Fruit fly (Drosophila melanogaster) whole organism, prepupa: ENCODE measurements around the gene bai.

Experiments used
- Blimp-1 ChIP-seq: fragments of 200-800 bp; sonication (Bioruptor generic); optimal IDR thresholded peaks from 3 replicates; lab custom pipeline; 2017; ENCODE audit warnings: missing biosample characterization, missing genetic modification characterization, mild to moderate bottlenecking, moderate library complexity, missing genetic modification reagents
- CG10669 ChIP-seq: fragments of 200-800 bp; sonication (Bioruptor generic); optimal IDR thresholded peaks from 3 replicates; lab custom pipeline; 2018; ENCODE audit warnings: missing biosample characterization, mild to moderate bottlenecking, missing genetic modification characterization, moderate library complexity
- CG11762 ChIP-seq: fragments of 200-800 bp; sonication (Bioruptor generic); optimal IDR thresholded peaks from 3 replicates; lab custom pipeline; 2016; ENCODE audit warnings: missing biosample characterization, missing genetic modification characterization; ENCODE audit not compliant: insufficient read depth
- CG15336 ChIP-seq: fragments of 200-800 bp; sonication (Bioruptor generic); IDR thresholded peaks from 2 replicates; pipeline ENCODE4 v1.3.6; 2022; ENCODE audit warnings: missing biosample characterization, missing genetic modification characterization
- CG16779 ChIP-seq: fragments of 200-800 bp; sonication (Bioruptor generic); optimal IDR thresholded peaks from 3 replicates; lab custom pipeline; 2017; ENCODE audit warnings: missing biosample characterization, mild to moderate bottlenecking, missing genetic modification characterization
- CG3032 ChIP-seq: fragments of 200-800 bp; optimal IDR thresholded peaks from 2 replicates; lab custom pipeline; 2019; ENCODE audit warnings: missing biosample characterization, mild to moderate bottlenecking, missing genetic modification characterization, moderate library complexity
- CG31627 ChIP-seq: fragments of 200-800 bp; sonication (Bioruptor generic); optimal IDR thresholded peaks from 3 replicates; lab custom pipeline; 2016; ENCODE audit warnings: missing biosample characterization, missing genetic modification characterization
- CG32006 ChIP-seq: fragments of 200-800 bp; sonication (Bioruptor generic); optimal IDR thresholded peaks from 3 replicates; lab custom pipeline; 2017; ENCODE audit warnings: missing biosample characterization, mild to moderate bottlenecking, missing genetic modification characterization
- CG3919 ChIP-seq: fragments of 200-800 bp; sonication (Bioruptor generic); optimal IDR thresholded peaks from 3 replicates; lab custom pipeline; 2016; ENCODE audit warnings: missing biosample characterization, missing genetic modification characterization
- CG4318 ChIP-seq: fragments of 200-800 bp; sonication (Bioruptor generic); optimal IDR thresholded peaks from 3 replicates; lab custom pipeline; 2017; ENCODE audit warnings: missing biosample characterization, mild to moderate bottlenecking, missing genetic modification characterization
- CG6276 ChIP-seq: fragments of 200-800 bp; sonication (Bioruptor generic); optimal IDR thresholded peaks from 2 replicates; lab custom pipeline; 2017; ENCODE audit warnings: missing biosample characterization, mild to moderate bottlenecking, missing genetic modification characterization
- CG6808 ChIP-seq: fragments of 200-800 bp; sonication (Bioruptor generic); optimal IDR thresholded peaks from 3 replicates; lab custom pipeline; 2017; ENCODE audit warnings: missing biosample characterization, missing genetic modification characterization, mild to moderate bottlenecking, moderate library complexity, missing genetic modification reagents
- CG6854 ChIP-seq: fragments of 200-800 bp; sonication (Bioruptor generic); optimal IDR thresholded peaks from 2 replicates; lab custom pipeline; 2017; ENCODE audit warnings: missing biosample characterization, mild to moderate bottlenecking, missing genetic modification characterization
- CG8119 ChIP-seq: fragments of 200-800 bp; sonication (Bioruptor generic); IDR thresholded peaks from 3 replicates; pipeline ENCODE4 v1.3.6; 2022; ENCODE audit warnings: missing biosample characterization, missing genetic modification characterization
- CG8319 ChIP-seq: fragments of 200-800 bp; sonication (Bioruptor generic); optimal IDR thresholded peaks from 3 replicates; lab custom pipeline; 2016; ENCODE audit warnings: missing biosample characterization, missing genetic modification characterization
- CG8632 ChIP-seq: fragments of 200-800 bp; sonication (Bioruptor generic); optimal IDR thresholded peaks from 3 replicates; lab custom pipeline; 2016; ENCODE audit warnings: missing biosample characterization, missing genetic modification characterization
- CG9139 ChIP-seq: fragments of 200-800 bp; sonication (Bioruptor generic); optimal IDR thresholded peaks from 3 replicates; lab custom pipeline; 2017; ENCODE audit warnings: missing biosample characterization, mild to moderate bottlenecking, missing genetic modification characterization
- Eip75B ChIP-seq: fragments of 200-800 bp; sonication (Bioruptor generic); optimal IDR thresholded peaks from 3 replicates; lab custom pipeline; 2016; ENCODE audit warnings: missing biosample characterization, missing genetic modification characterization
- Eip78C ChIP-seq: fragments of 200-800 bp; sonication (Bioruptor generic); peaks from one replicate; lab custom pipeline; 2016; ENCODE audit warnings: missing biosample characterization, missing genetic modification characterization
- Eip93F ChIP-seq: fragments of 200-800 bp; sonication (Bioruptor generic); optimal IDR thresholded peaks from 2 replicates; lab custom pipeline; 2016; ENCODE audit warnings: missing biosample characterization, mild to moderate bottlenecking, missing genetic modification characterization
- Ets21C ChIP-seq: fragments of 200-800 bp; sonication (Bioruptor generic); optimal IDR thresholded peaks from 3 replicates; lab custom pipeline; 2016; ENCODE audit warnings: missing biosample characterization, missing genetic modification characterization
- Gug ChIP-seq: fragments of 200-800 bp; sonication (Bioruptor generic); IDR thresholded peaks from 2 replicates; pipeline ENCODE4 v1.3.6; 2022; ENCODE audit warnings: missing biosample characterization, missing genetic modification characterization
- Hr38 ChIP-seq: sonication (Bioruptor generic); optimal IDR thresholded peaks from 2 replicates; lab custom pipeline; 2016; ENCODE audit warnings: missing biosample characterization, missing genetic modification characterization
- Hr39 ChIP-seq: fragments of 200-800 bp; sonication (Bioruptor generic); optimal IDR thresholded peaks from 2 replicates; lab custom pipeline; 2016; ENCODE audit warnings: missing biosample characterization, missing genetic modification characterization
- Lpt ChIP-seq: fragments of 200-800 bp; sonication (Bioruptor generic); optimal IDR thresholded peaks from 3 replicates; lab custom pipeline; 2016; ENCODE audit warnings: missing biosample characterization, missing genetic modification characterization
- Met ChIP-seq: fragments of 200-800 bp; sonication (Bioruptor generic); optimal IDR thresholded peaks from 3 replicates; lab custom pipeline; 2016; ENCODE audit warnings: missing biosample characterization, missing genetic modification characterization
- OdsH ChIP-seq: fragments of 200-800 bp; sonication (Bioruptor generic); optimal IDR thresholded peaks from 3 replicates; lab custom pipeline; 2016; ENCODE audit warnings: missing biosample characterization, missing genetic modification characterization
- Smox ChIP-seq: fragments of 200-800 bp; sonication (Bioruptor generic); optimal IDR thresholded peaks from 3 replicates; lab custom pipeline; 2016; ENCODE audit warnings: missing biosample characterization, missing genetic modification characterization
- Sox102F ChIP-seq: fragments of 200-800 bp; sonication (Bioruptor generic); optimal IDR thresholded peaks from 2 replicates; lab custom pipeline; 2016; ENCODE audit warnings: missing biosample characterization, mild to moderate bottlenecking, missing genetic modification characterization
- Sox15 ChIP-seq: fragments of 200-800 bp; sonication (Bioruptor generic); optimal IDR thresholded peaks from 3 replicates; lab custom pipeline; 2016; ENCODE audit warnings: missing biosample characterization, missing genetic modification characterization
- acj6 ChIP-seq: fragments of 200-800 bp; sonication (Bioruptor generic); optimal IDR thresholded peaks from 3 replicates; lab custom pipeline; 2016; ENCODE audit warnings: missing biosample characterization, missing genetic modification characterization
- dac ChIP-seq: fragments of 200-800 bp; sonication (Bioruptor generic); optimal IDR thresholded peaks from 2 replicates; lab custom pipeline; 2017; ENCODE audit warnings: missing biosample characterization, mild to moderate bottlenecking, missing genetic modification characterization
- eg ChIP-seq: fragments of 200-800 bp; sonication (Bioruptor generic); IDR thresholded peaks from 3 replicates; pipeline ENCODE4 v1.3.6; 2022; ENCODE audit warnings: missing biosample characterization, missing genetic modification characterization
- fd59A ChIP-seq: fragments of 200-800 bp; sonication (Bioruptor generic); optimal IDR thresholded peaks from 2 replicates; lab custom pipeline; 2017; ENCODE audit warnings: missing biosample characterization, mild to moderate bottlenecking, missing genetic modification characterization, missing genetic modification reagents
- fd85E ChIP-seq: fragments of 200-800 bp; sonication (Bioruptor generic); optimal IDR thresholded peaks from 3 replicates; lab custom pipeline; 2016; ENCODE audit warnings: missing biosample characterization, missing genetic modification characterization
- lz ChIP-seq: fragments of 200-800 bp; sonication (Bioruptor generic); optimal IDR thresholded peaks from 3 replicates; lab custom pipeline; 2016; ENCODE audit warnings: missing biosample characterization, missing genetic modification characterization
- net ChIP-seq: fragments of 200-800 bp; sonication (Bioruptor generic); optimal IDR thresholded peaks from 3 replicates; lab custom pipeline; 2016; ENCODE audit warnings: missing biosample characterization, missing genetic modification characterization
- salr ChIP-seq, 2 experiments: fragments of 200-800 bp; sonication (Bioruptor generic); optimal IDR thresholded peaks; 3 replicates each; lab custom pipeline; 2016 to 2018; ENCODE audit warnings: missing biosample characterization in 2 of 2, missing genetic modification characterization in 2 of 2, mild to moderate bottlenecking in 1 of 2
- spab ChIP-seq: fragments of 200-800 bp; sonication (Bioruptor generic); optimal IDR thresholded peaks from 2 replicates; lab custom pipeline; 2017; ENCODE audit warnings: missing biosample characterization, mild to moderate bottlenecking, missing genetic modification characterization, missing genetic modification reagents
- ss ChIP-seq, 2 experiments: fragments of 200-800 bp; sonication (Bioruptor generic); optimal IDR thresholded peaks; 2 replicates in 1 of 2; 3 replicates in 1 of 2; lab custom pipeline; 2017 to 2018; ENCODE audit warnings: mild to moderate bottlenecking in 2 of 2, missing biosample characterization in 2 of 2, missing genetic modification characterization in 2 of 2, moderate library complexity in 1 of 2
- svp ChIP-seq: fragments of 200-800 bp; sonication (Bioruptor generic); peaks from one replicate; lab custom pipeline; 2016; ENCODE audit warnings: missing biosample characterization, missing genetic modification characterization

bai gene

DNA sequence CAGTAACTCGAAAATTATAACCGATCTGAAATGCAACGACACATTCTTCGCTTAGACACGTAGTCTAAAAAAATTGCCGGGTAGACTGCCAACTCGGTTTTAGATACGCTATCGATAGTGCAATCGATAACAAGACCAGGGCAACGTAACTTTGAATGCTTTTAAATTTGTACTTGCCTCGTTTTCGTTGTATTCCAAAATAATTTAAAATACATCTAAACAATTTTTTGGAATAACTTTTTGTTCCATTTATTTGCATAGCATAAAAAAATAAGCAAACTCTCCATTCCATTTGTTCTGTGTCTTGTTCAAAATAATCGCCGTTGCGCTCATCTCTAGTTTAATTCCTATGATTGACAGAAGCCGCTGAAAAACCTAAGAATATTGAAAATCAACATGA, 30.4 kb downstream of the bai start, which contains the start of the genes Stt3B and CG11839 (continued):
- no peak for TF ChIP-seq svp
- TF ChIP-seq CG4318 (GFP tag; lab: Kevin White, UChicago) = no peak
- TF ChIP-seq lz (GFP tag; lab: Kevin White, UChicago) = peak; percentile 81
- no peak for TF ChIP-seq CG10669 (GFP tag; lab: Kevin White, UChicago)
- no peak for TF ChIP-seq salr (GFP tag; optimal IDR thresholded peaks at IDR 0.05; lab: Kevin White, UChicago)
- peak; percentile 48; the same call in 1 of the 2 replicates for TF ChIP-seq CG15336 (GFP tag; lab: Robert Waterston, UW)
- no peak for TF ChIP-seq fd59A (GFP tag; lab: Kevin White, UChicago)
- TF ChIP-seq fd85E = no peak
- TF ChIP-seq dac = no peak
- TF ChIP-seq CG6276 (GFP tag; lab: Kevin White, UChicago) = no peak
- no peak for TF ChIP-seq CG11762
- no peak for TF ChIP-seq Ets21C
- TF ChIP-seq OdsH (GFP tag; lab: Kevin White, UChicago) = no peak
- no peak for TF ChIP-seq ss (GFP tag; optimal IDR thresholded peaks at IDR 0.05; lab: Kevin White, UChicago)
- TF ChIP-seq Gug = no peak
- TF ChIP-seq Sox102F (GFP tag; lab: Kevin White, UChicago) = no peak
- no peak for TF ChIP-seq Smox (GFP tag; lab: Kevin White, UChicago)
- TF ChIP-seq CG8632 (GFP tag; lab: Kevin White, UChicago) = peak; percentile 43
- TF ChIP-seq CG8119 = no peak
- peak; percentile 85 for TF ChIP-seq CG31627 (GFP tag; lab: Kevin White, UChicago)
- no peak for TF ChIP-seq CG8319 (GFP tag; lab: Kevin White, UChicago)
- TF ChIP-seq Eip93F (GFP tag; lab: Kevin White, UChicago) = no peak
- no peak for TF ChIP-seq CG16779 (tag; lab: Kevin White, UChicago)
- no peak for TF ChIP-seq CG3919
- TF ChIP-seq Eip78C (GFP tag; lab: Kevin White, UChicago) = no peak
- no peak for TF ChIP-seq CG6854
- no peak for TF ChIP-seq spab
- TF ChIP-seq Hr38 (GFP tag; lab: Kevin White, UChicago) = peak; percentile 10
- no peak for TF ChIP-seq CG32006 (GFP tag; lab: Kevin White, UChicago)
- no peak for TF ChIP-seq CG6808 (GFP tag; lab: Kevin White, UChicago)
- no peak for TF ChIP-seq Eip75B (GFP tag; lab: Kevin White, UChicago)
- TF ChIP-seq acj6 (GFP tag; lab: Kevin White, UChicago) = no peak
- peak; percentile 42 for TF ChIP-seq Sox15 (GFP tag; lab: Kevin White, UChicago)
- TF ChIP-seq CG3032 (tag; lab: Kevin White, UChicago) = peak; percentile 67
- no peak for TF ChIP-seq CG9139 (GFP tag; lab: Kevin White, UChicago)
- TF ChIP-seq Met (GFP tag; lab: Kevin White, UChicago) = no peak

DNA sequence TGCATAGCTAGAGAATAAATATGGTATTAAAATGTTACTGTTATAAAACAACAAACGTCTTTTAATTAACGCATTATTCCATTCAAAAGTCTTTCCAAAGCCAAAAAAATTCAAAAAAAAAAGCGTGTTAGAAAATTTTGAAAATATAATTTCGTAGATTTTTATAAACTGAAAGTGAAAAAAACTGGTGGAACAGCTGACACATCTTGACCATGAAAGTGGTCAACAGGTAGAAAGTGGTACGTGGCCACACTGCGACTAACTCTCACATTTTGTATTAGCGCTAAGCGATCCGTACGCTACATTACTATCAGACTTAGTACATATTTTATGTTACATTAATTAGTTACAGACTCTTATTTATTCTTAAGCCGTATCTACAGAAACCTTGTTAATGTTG, 31.7 kb downstream of the bai start, which contains the start of gene CG11836:
TSS of gene CG11836 (plus strand) at position 256 of the 400 bp plus-strand sequence.
- TF ChIP-seq Met (GFP tag; lab: Kevin White, UChicago) = no peak
- no peak for TF ChIP-seq Hr39
- no peak for TF ChIP-seq Lpt (GFP tag; lab: Kevin White, UChicago)
- TF ChIP-seq net = no peak
- TF ChIP-seq eg (GFP tag; lab: Robert Waterston, UW) = no peak
- no peak for TF ChIP-seq CG6276 (GFP tag; lab: Kevin White, UChicago)
- TF ChIP-seq CG4318 (GFP tag; lab: Kevin White, UChicago) = no peak
- peak; percentile 46 for TF ChIP-seq Blimp-1 (GFP tag; lab: Kevin White, UChicago)
